Worm (Caenorhabditis elegans) whole organism, L4 larva: ENCODE measurements around the gene acp-2.

Source experiments
- F10B5.3 ChIP-seq: sonication (generic microtip); optimal IDR thresholded peaks from 2 replicates; lab custom pipeline; 2016; ENCODE audit warnings: mild to moderate bottlenecking, missing genetic modification characterization, missing compliant biosample characterization
- F26F4.8 ChIP-seq: fragments of 200-800 bp; sonication (Bioruptor generic); conservative IDR thresholded peaks from 2 replicates; pipeline ENCODE4 v1.3.6; 2022; ENCODE audit warnings: missing genetic modification characterization, missing compliant biosample characterization
- T20F7.1 ChIP-seq: fragments of 200-800 bp; sonication (Bioruptor generic); optimal IDR thresholded peaks from 2 replicates; lab custom pipeline; 2018; ENCODE audit warnings: mild to moderate bottlenecking, missing genetic modification characterization, missing compliant biosample characterization
- T26A8.4 ChIP-seq: fragments of 200-800 bp; sonication (Bioruptor generic); IDR thresholded peaks from 2 replicates; pipeline ENCODE4 v1.3.6; 2022; ENCODE audit warnings: missing genetic modification characterization, missing compliant biosample characterization
- Y5F2A.4 ChIP-seq: fragments of 200-800 bp; sonication (Bioruptor generic); optimal IDR thresholded peaks from 2 replicates; lab custom pipeline; 2018; ENCODE audit warnings: mild to moderate bottlenecking, missing genetic modification characterization, missing compliant biosample characterization
- Y75B8A.6 ChIP-seq: fragments of 200-800 bp; sonication (Bioruptor generic); IDR thresholded peaks from 2 replicates; pipeline ENCODE4 v1.3.6; 2022; ENCODE audit warnings: missing genetic modification reagents, missing genetic modification characterization, missing compliant biosample characterization
- aha-1 ChIP-seq: fragments of 150-350 bp; peaks from one replicate; lab custom pipeline; 2014; ENCODE audit warnings: missing biosample characterization, missing genetic modification characterization
- arid-1 ChIP-seq: fragments of 200-800 bp; sonication (Bioruptor generic); conservative IDR thresholded peaks from 2 replicates; pipeline ENCODE4 v1.3.6; 2022; ENCODE audit warnings: missing genetic modification reagents, missing genetic modification characterization, missing compliant biosample characterization
- ceh-28 ChIP-seq: fragments of 150-350 bp; optimal IDR thresholded peaks from 2 replicates; lab custom pipeline; 2014; ENCODE audit warnings: missing biosample characterization, missing genetic modification reagents, missing genetic modification characterization
- ctbp-1 ChIP-seq: fragments of 200-800 bp; sonication (Bioruptor generic); IDR thresholded peaks from 2 replicates; pipeline ENCODE4 v1.3.6; 2022; ENCODE audit warnings: missing genetic modification reagents, missing genetic modification characterization, missing compliant biosample characterization
- daf-16 ChIP-seq, 3 experiments: sonication (generic microtip); optimal IDR thresholded peaks; 2 replicates each; lab custom pipeline; 2016 to 2017; ENCODE audit warnings: missing genetic modification characterization in 3 of 3, missing genetic modification reagents in 3 of 3, mild to moderate bottlenecking in 2 of 3, missing compliant biosample characterization in 2 of 3, missing biosample characterization in 1 of 3, moderate library complexity in 1 of 3
- daf-19 ChIP-seq: fragments of 200-800 bp; sonication (Bioruptor generic); conservative IDR thresholded peaks from 2 replicates; pipeline ENCODE4 v1.3.6; 2022; ENCODE audit warnings: missing genetic modification characterization, missing compliant biosample characterization
- dmd-9 ChIP-seq: fragments of 200-800 bp; sonication (Bioruptor generic); IDR thresholded peaks from 2 replicates; pipeline ENCODE4 v1.3.6; 2022; ENCODE audit warnings: missing genetic modification reagents, missing genetic modification characterization, missing compliant biosample characterization
- dpl-1 ChIP-seq: fragments of 150-350 bp; optimal IDR thresholded peaks from 2 replicates; lab custom pipeline; 2014; ENCODE audit warnings: missing biosample characterization, missing genetic modification reagents, missing genetic modification characterization
- dve-1 ChIP-seq: sonication (generic microtip); optimal IDR thresholded peaks from 2 replicates; lab custom pipeline; 2017; ENCODE audit warnings: antibody characterized with exemption, mild to moderate bottlenecking, missing genetic modification characterization, missing compliant biosample characterization; ENCODE audit not compliant: insufficient read depth
- fkh-10 ChIP-seq: fragments of 150-350 bp; optimal IDR thresholded peaks from 2 replicates; lab custom pipeline; 2014; ENCODE audit warnings: missing biosample characterization, missing genetic modification reagents, missing genetic modification characterization
- gei-8 ChIP-seq: fragments of 200-800 bp; sonication (Bioruptor generic); optimal IDR thresholded peaks from 2 replicates; lab custom pipeline; 2018; ENCODE audit warnings: mild to moderate bottlenecking, missing genetic modification characterization, missing compliant biosample characterization
- hif-1 ChIP-seq, 2 experiments: sonication (generic microtip); optimal IDR thresholded peaks; 2 replicates each; lab custom pipeline; 2016 to 2017; ENCODE audit warnings: missing compliant biosample characterization in 2 of 2, missing genetic modification characterization in 2 of 2, missing genetic modification reagents in 2 of 2, missing genotype in 2 of 2, mild to moderate bottlenecking in 1 of 2
- hmg-1.1 ChIP-seq: fragments of 200-800 bp; sonication (Bioruptor generic); IDR thresholded peaks from 2 replicates; pipeline ENCODE4 v1.3.6; 2022; ENCODE audit warnings: missing genetic modification reagents, missing genetic modification characterization, missing compliant biosample characterization
- lin-13 ChIP-seq: fragments of 150-350 bp; optimal IDR thresholded peaks from 2 replicates; lab custom pipeline; 2014; ENCODE audit warnings: missing biosample characterization, missing genetic modification reagents, missing genetic modification characterization
- lin-39 ChIP-seq: fragments of 150-350 bp; optimal IDR thresholded peaks from 2 replicates; lab custom pipeline; 2014; ENCODE audit warnings: missing biosample characterization, missing genetic modification reagents, missing genetic modification characterization
- madf-5 ChIP-seq, 2 experiments: fragments of 200-800 bp; sonication (Bioruptor generic); IDR thresholded peaks; 2 replicates each; pipeline ENCODE4 v1.3.6; 2022; ENCODE audit warnings: missing compliant biosample characterization in 2 of 2, missing genetic modification characterization in 2 of 2
- madf-9 ChIP-seq: fragments of 200-800 bp; sonication (Bioruptor generic); conservative IDR thresholded peaks from 2 replicates; pipeline ENCODE4 v1.3.6; 2022; ENCODE audit warnings: missing genetic modification reagents, missing genetic modification characterization, missing compliant biosample characterization
- mdt-29 ChIP-seq: fragments of 200-800 bp; sonication (Bioruptor generic); IDR thresholded peaks from 2 replicates; pipeline ENCODE4 v1.3.6; 2022; ENCODE audit warnings: missing genetic modification reagents, missing genetic modification characterization, missing compliant biosample characterization
- mes-2 ChIP-seq: sonication (generic microtip); optimal IDR thresholded peaks from 2 replicates; lab custom pipeline; 2016; ENCODE audit warnings: missing genotype, mild to moderate bottlenecking, missing genetic modification characterization, missing compliant biosample characterization; ENCODE audit not compliant: poor library complexity, severe bottlenecking
- nhr-102 ChIP-seq: sonication (generic microtip); optimal IDR thresholded peaks from 2 replicates; lab custom pipeline; 2016; ENCODE audit warnings: mild to moderate bottlenecking, missing genetic modification characterization, moderate library complexity, missing compliant biosample characterization
- nhr-111 ChIP-seq: fragments of 200-800 bp; sonication (Bioruptor generic); optimal IDR thresholded peaks from 2 replicates; lab custom pipeline; 2018; ENCODE audit warnings: mild to moderate bottlenecking, missing genetic modification characterization, missing compliant biosample characterization
- nhr-28 ChIP-seq: fragments of 150-350 bp; optimal IDR thresholded peaks from 2 replicates; lab custom pipeline; 2014; ENCODE audit warnings: missing biosample characterization, missing genetic modification characterization
- nhr-48 ChIP-seq: sonication (generic microtip); optimal IDR thresholded peaks from 2 replicates; lab custom pipeline; 2016; ENCODE audit warnings: mild to moderate bottlenecking, missing genetic modification characterization, missing compliant biosample characterization
- nhr-76 ChIP-seq: fragments of 150-350 bp; optimal IDR thresholded peaks from 2 replicates; lab custom pipeline; 2014; ENCODE audit warnings: missing biosample characterization, missing genetic modification characterization
- pha-4 ChIP-seq, 2 experiments: fragments of 150-350 bp in 1 of 2; fragments of 200-800 bp in 1 of 2; sonication (Bioruptor generic) in 1 of 2; IDR thresholded peaks in 1 of 2; optimal IDR thresholded peaks in 1 of 2; 2 replicates each; pipeline versions ENCODE4 v1.3.6 to Lab custom; 2014 to 2022; ENCODE audit warnings: missing genetic modification characterization in 2 of 2, missing genetic modification reagents in 2 of 2, missing biosample characterization in 1 of 2, missing compliant biosample characterization in 1 of 2
- php-3 ChIP-seq: fragments of 200-800 bp; sonication (Bioruptor generic); IDR thresholded peaks from 2 replicates; pipeline ENCODE4 v1.3.6; 2022; ENCODE audit warnings: missing genetic modification reagents, missing genetic modification characterization, missing compliant biosample characterization
- rbr-2 ChIP-seq: sonication (generic microtip); optimal IDR thresholded peaks from 2 replicates; lab custom pipeline; 2016; ENCODE audit warnings: missing genotype, missing genetic modification characterization, missing compliant biosample characterization
- saeg-2 ChIP-seq: fragments of 200-800 bp; sonication (Bioruptor generic); IDR thresholded peaks from 2 replicates; pipeline ENCODE4 v1.3.6; 2022; ENCODE audit warnings: missing genetic modification reagents, missing genetic modification characterization, missing compliant biosample characterization
- set-16 ChIP-seq: fragments of 200-800 bp; sonication (Bioruptor generic); IDR thresholded peaks from 2 replicates; pipeline ENCODE4 v1.3.6; 2022; ENCODE audit warnings: missing genetic modification reagents, missing genetic modification characterization, missing compliant biosample characterization
- snpc-1.2 ChIP-seq: fragments of 200-800 bp; sonication (Bioruptor generic); IDR thresholded peaks from 2 replicates; pipeline ENCODE4 v1.3.6; 2022; ENCODE audit warnings: missing genetic modification reagents, missing genetic modification characterization, missing compliant biosample characterization
- snpc-4 ChIP-seq: fragments of 150-350 bp; optimal IDR thresholded peaks from 2 replicates; lab custom pipeline; 2014; ENCODE audit warnings: missing biosample characterization, missing genetic modification characterization
- spr-1 ChIP-seq: sonication (generic microtip); optimal IDR thresholded peaks from 2 replicates; lab custom pipeline; 2016; ENCODE audit warnings: mild to moderate bottlenecking, missing genetic modification characterization, missing compliant biosample characterization
- spr-3 ChIP-seq: fragments of 200-800 bp; sonication (Bioruptor generic); optimal IDR thresholded peaks from 2 replicates; lab custom pipeline; 2018; ENCODE audit warnings: mild to moderate bottlenecking, missing genetic modification characterization, missing compliant biosample characterization
- unc-130 ChIP-seq: sonication (generic microtip); optimal IDR thresholded peaks from 2 replicates; lab custom pipeline; 2016; ENCODE audit warnings: missing genetic modification reagents, missing genetic modification characterization, missing compliant biosample characterization
- unc-39 ChIP-seq: sonication (generic microtip); optimal IDR thresholded peaks from 2 replicates; lab custom pipeline; 2017; ENCODE audit warnings: missing biosample characterization, missing genetic modification characterization
- zfp-3 ChIP-seq: fragments of 200-800 bp; sonication (Bioruptor generic); conservative IDR thresholded peaks from 2 replicates; pipeline ENCODE4 v1.3.6; 2022; ENCODE audit warnings: missing genetic modification reagents, missing genetic modification characterization, missing compliant biosample characterization
- zip-2 ChIP-seq: fragments of 150-350 bp; optimal IDR thresholded peaks from 2 replicates; lab custom pipeline; 2014; ENCODE audit warnings: missing biosample characterization, missing genetic modification characterization

acp-2 gene

DNA sequence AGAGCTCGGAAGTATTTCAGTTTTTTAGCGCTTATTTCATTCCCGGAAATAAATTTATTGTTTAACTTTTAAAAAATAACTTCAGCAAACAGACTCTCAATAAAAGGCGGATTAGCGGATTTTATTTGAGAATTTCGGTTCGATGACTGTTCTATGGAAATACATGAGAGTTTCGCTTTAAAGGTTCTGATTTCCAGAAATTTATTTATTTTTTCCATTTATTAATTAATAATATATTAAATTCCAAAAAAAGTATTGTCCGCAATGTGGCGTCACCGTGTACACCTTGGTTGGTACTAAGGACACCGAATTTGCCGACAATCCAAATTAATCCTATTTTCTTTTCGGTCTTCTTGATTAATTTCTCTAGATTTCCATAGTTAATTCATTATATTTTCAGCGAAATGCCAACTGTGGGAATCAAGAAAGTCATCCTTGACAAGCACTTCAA, 32.6 kb upstream of the acp-2 start, which contains the start of gene fars-3 (continued):
- TF ChIP-seq F26F4.8 (GFP tag; lab: Robert Waterston, UW), result no peak
- TF ChIP-seq spr-1, result no peak
- no peak for TF ChIP-seq unc-130 (GFP tag; lab: Kevin White, UChicago)
- peak; percentile 27 for TF ChIP-seq nhr-102
- TF ChIP-seq pha-4 (GFP tag; IDR thresholded peaks at IDR 0.05; lab: Robert Waterston, UW), result no peak
- TF ChIP-seq pha-4 (tag; optimal IDR thresholded peaks at IDR 0.05; lab: Kevin White, UChicago), result no peak
- peak; percentile 45 for TF ChIP-seq dpl-1 (GFP tag; lab: Kevin White, UChicago)
- TF ChIP-seq lin-39 (tag; lab: Kevin White, UChicago), result no peak
- TF ChIP-seq T26A8.4, result no peak
- TF ChIP-seq snpc-1.2 (GFP tag; lab: Robert Waterston, UW), result peak; percentile 64; the same call in 1 of the 2 replicates
- no peak for TF ChIP-seq unc-39
- 0 out of 2 replicates have a peak, but pooled peaks have one; percentile 10 for TF ChIP-seq zfp-3 (GFP tag; lab: Robert Waterston, UW)
- peak; percentile 25 for TF ChIP-seq rbr-2 (tag; lab: Kevin White, UChicago)

DNA sequence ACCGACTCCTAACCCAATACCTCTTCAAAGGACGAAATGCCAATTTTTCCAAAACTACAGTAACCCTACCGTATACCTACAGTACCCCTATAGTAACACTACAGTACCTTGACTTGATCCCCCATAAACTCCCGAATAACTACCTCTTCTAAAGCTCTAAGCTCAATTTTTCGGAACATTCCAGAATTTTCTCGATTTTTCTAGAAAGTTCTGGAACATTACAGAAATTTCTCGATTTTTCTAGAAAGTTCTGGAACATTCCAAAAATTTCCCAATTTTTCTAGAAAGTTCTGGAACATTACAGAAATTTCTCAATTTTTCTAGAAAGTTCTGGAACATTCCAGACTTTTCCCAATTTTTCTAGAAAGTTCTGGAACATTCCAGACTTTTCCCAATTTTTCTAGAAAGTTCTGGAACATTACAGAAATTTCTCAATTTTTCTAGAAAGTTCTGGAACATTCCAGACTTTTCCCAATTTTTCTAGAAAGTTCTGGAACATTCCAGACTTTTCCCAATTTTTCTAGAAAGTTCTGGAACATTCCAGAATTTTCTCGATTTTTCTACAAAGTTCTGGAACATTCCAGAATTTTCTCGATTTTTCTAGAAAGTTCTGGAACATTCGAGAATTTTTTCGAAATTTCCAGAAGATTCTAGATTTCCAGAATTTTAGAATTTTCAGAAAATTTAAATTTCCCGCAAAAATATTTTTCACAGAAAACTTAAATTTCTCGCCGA, 28.1 kb upstream of the acp-2 start:
- TF ChIP-seq arid-1 (GFP tag; lab: Robert Waterston, UW), result peak; percentile 34; the same call in 1 of the 2 replicates

DNA sequence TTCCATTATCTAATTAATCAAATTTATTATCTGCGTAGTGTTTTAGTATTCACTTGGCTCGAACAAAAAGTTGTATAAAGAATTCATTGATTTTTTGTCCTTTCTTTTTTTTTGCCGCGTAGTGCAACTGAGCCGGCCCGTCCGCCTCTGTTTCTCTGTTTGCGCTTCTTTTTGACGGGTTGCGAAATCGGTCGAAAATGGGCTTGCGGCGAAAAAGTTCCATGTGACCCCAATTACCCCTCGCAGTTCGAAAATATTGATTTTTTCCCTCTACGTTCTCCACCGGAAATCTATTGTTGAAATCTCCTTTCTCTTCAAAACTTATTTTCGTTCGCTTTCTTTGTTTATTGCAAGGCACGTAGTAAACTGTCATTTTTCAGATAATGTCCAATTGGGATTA, 25.6 kb upstream of the acp-2 start, which contains the start of gene zyg-9:
Gene zyg-9, plus strand, starts transcription at position 381 of the 400 bp plus-strand sequence.
- no peak for TF ChIP-seq nhr-111 (GFP tag; lab: Kevin White, UChicago)
- no peak for TF ChIP-seq php-3 (GFP tag; lab: Robert Waterston, UW)
- TF ChIP-seq fkh-10, result no peak
- TF ChIP-seq hmg-1.1 (GFP tag; lab: Robert Waterston, UW), result 0 out of 2 replicates have a peak, but pooled peaks have one; percentile 32
- TF ChIP-seq arid-1 (GFP tag; lab: Robert Waterston, UW), result no peak
- TF ChIP-seq ctbp-1 (GFP tag; lab: Robert Waterston, UW), result no peak
- TF ChIP-seq madf-9, result no peak
- peak; percentile 7 for TF ChIP-seq dve-1 (tag; lab: Kevin White, UChicago)
- TF ChIP-seq snpc-4 (tag; lab: Kevin White, UChicago), result no peak
- no peak for TF ChIP-seq unc-130 (GFP tag; lab: Kevin White, UChicago)
- no peak for TF ChIP-seq madf-5 (GFP tag; IDR thresholded peaks at IDR 0.05; lab: Robert Waterston, UW)
- TF ChIP-seq nhr-76 (tag; lab: Kevin White, UChicago), result no peak
- TF ChIP-seq nhr-28, result no peak
- TF ChIP-seq set-16, result no peak
- no peak for TF ChIP-seq F10B5.3 (tag; lab: Kevin White, UChicago)
- no peak for TF ChIP-seq T20F7.1 (GFP tag; lab: Kevin White, UChicago)
- TF ChIP-seq aha-1, result peak; percentile 64
- no peak for TF ChIP-seq spr-3 (GFP tag; lab: Kevin White, UChicago)
- no peak for TF ChIP-seq zip-2 (tag; lab: Kevin White, UChicago)
- TF ChIP-seq mdt-29, result no peak
- no peak for TF ChIP-seq daf-16 (GFP tag; optimal IDR thresholded peaks at IDR 0.05; lab: Kevin White, UChicago)
- TF ChIP-seq daf-16 (tag; optimal IDR thresholded peaks at IDR 0.05; lab: Kevin White, UChicago), result no peak
- TF ChIP-seq saeg-2 (GFP tag; lab: Robert Waterston, UW), result no peak
- no peak for TF ChIP-seq dmd-9
- no peak for TF ChIP-seq pha-4 (GFP tag; IDR thresholded peaks at IDR 0.05; lab: Robert Waterston, UW)
- TF ChIP-seq pha-4 (tag; optimal IDR thresholded peaks at IDR 0.05; lab: Kevin White, UChicago), result no peak
- TF ChIP-seq hif-1 (tag; optimal IDR thresholded peaks at IDR 0.05; lab: Kevin White, UChicago), result peak in 1 of 2 experiments; percentile 22
- TF ChIP-seq spr-1, result no peak
- TF ChIP-seq nhr-102, result no peak
- no peak for TF ChIP-seq Y5F2A.4 (GFP tag; lab: Kevin White, UChicago)
- peak; percentile 37 for TF ChIP-seq mes-2 (tag; lab: Kevin White, UChicago)
- no peak for TF ChIP-seq lin-39 (tag; lab: Kevin White, UChicago)
- no peak for TF ChIP-seq Y75B8A.6 (GFP tag; lab: Robert Waterston, UW)
- no peak for TF ChIP-seq lin-13 (GFP tag; lab: Kevin White, UChicago)
- TF ChIP-seq daf-19 (GFP tag; lab: Robert Waterston, UW), result no peak
- no peak for TF ChIP-seq gei-8
- TF ChIP-seq nhr-48 (tag; lab: Kevin White, UChicago), result no peak
- peak; percentile 11 for TF ChIP-seq ceh-28 (tag; lab: Kevin White, UChicago)
